Worm (Caenorhabditis elegans) whole organism, L2 larva: ENCODE data around the gene unc-50.
A peak's percentile ranks its signal among the peaks of the same experiment; 100 is the strongest.

Experiments
- C34F6.9 ChIP-seq: fragments of 150-350 bp; optimal IDR thresholded peaks from 2 replicates; lab custom pipeline; 2014; ENCODE audit warnings: missing biosample characterization, missing genetic modification characterization
- F13H6.1 ChIP-seq: sonication (generic microtip); optimal IDR thresholded peaks from 2 replicates; lab custom pipeline; 2016; ENCODE audit warnings: missing genetic modification characterization, missing compliant biosample characterization
- R02D3.7 ChIP-seq: fragments of 150-350 bp; optimal IDR thresholded peaks from 2 replicates; lab custom pipeline; 2014; ENCODE audit warnings: missing biosample characterization, missing genetic modification characterization
- Y55F3AM.14 ChIP-seq: fragments of 200-800 bp; sonication (Bioruptor generic); optimal IDR thresholded peaks from 2 replicates; lab custom pipeline; 2018; ENCODE audit warnings: mild to moderate bottlenecking, missing genetic modification characterization, missing compliant biosample characterization
- ZK546.5 ChIP-seq: sonication (generic microtip); optimal IDR thresholded peaks from 2 replicates; lab custom pipeline; 2017; ENCODE audit warnings: missing biosample characterization, missing genetic modification characterization
- alr-1 ChIP-seq: fragments of 150-350 bp; optimal IDR thresholded peaks from 2 replicates; lab custom pipeline; 2014; ENCODE audit warnings: missing biosample characterization, missing genetic modification characterization
- aly-2 ChIP-seq: fragments of 150-350 bp; optimal IDR thresholded peaks from 2 replicates; lab custom pipeline; 2014; ENCODE audit warnings: missing biosample characterization, missing genetic modification characterization
- ama-1 ChIP-seq: fragments of 150-350 bp; optimal IDR thresholded peaks from 2 replicates; lab custom pipeline; 2018; ENCODE audit warnings: inconsistent platforms
- blmp-1 ChIP-seq: sonication (generic microtip); optimal IDR thresholded peaks from 2 replicates; lab custom pipeline; 2017; ENCODE audit warnings: missing genetic modification characterization, mild to moderate bottlenecking, missing compliant biosample characterization, antibody characterized with exemption, moderate library complexity; ENCODE audit not compliant: insufficient read depth
- ceh-16 ChIP-seq: fragments of 150-350 bp; optimal IDR thresholded peaks from 2 replicates; lab custom pipeline; 2014; ENCODE audit warnings: missing biosample characterization, missing genetic modification characterization
- ceh-82 ChIP-seq: fragments of 150-350 bp; optimal IDR thresholded peaks from 2 replicates; lab custom pipeline; 2014; ENCODE audit warnings: missing biosample characterization, missing genetic modification characterization
- crh-2 ChIP-seq: sonication (generic microtip); optimal IDR thresholded peaks from 2 replicates; lab custom pipeline; 2017; ENCODE audit warnings: missing biosample characterization, missing genetic modification characterization
- dmd-4 ChIP-seq: sonication (generic microtip); optimal IDR thresholded peaks from 2 replicates; lab custom pipeline; 2017; ENCODE audit warnings: missing biosample characterization, missing genetic modification characterization
- egl-27 ChIP-seq: sonication (generic microtip); optimal IDR thresholded peaks from 3 replicates; lab custom pipeline; 2017; ENCODE audit warnings: missing biosample characterization, missing genetic modification reagents, missing genetic modification characterization
- elt-1 ChIP-seq: fragments of 150-350 bp; optimal IDR thresholded peaks from 2 replicates; lab custom pipeline; 2014; ENCODE audit warnings: missing biosample characterization, missing genetic modification characterization
- elt-3 ChIP-seq: sonication (generic microtip); optimal IDR thresholded peaks from 2 replicates; lab custom pipeline; 2017; ENCODE audit warnings: missing biosample characterization, missing genetic modification characterization
- fos-1 ChIP-seq: fragments of 150-350 bp; optimal IDR thresholded peaks from 2 replicates; lab custom pipeline; 2014; ENCODE audit warnings: missing biosample characterization, missing genetic modification characterization
- gmeb-1 ChIP-seq: fragments of 150-350 bp; optimal IDR thresholded peaks from 2 replicates; lab custom pipeline; 2014; ENCODE audit warnings: missing biosample characterization, missing genetic modification characterization
- lin-11 ChIP-seq: fragments of 150-350 bp; sonication (generic microtip); optimal IDR thresholded peaks from 2 replicates; lab custom pipeline; 2014; ENCODE audit warnings: missing biosample characterization, missing genetic modification characterization, inconsistent platforms, mixed read lengths
- lin-13 ChIP-seq: fragments of 150-350 bp; optimal IDR thresholded peaks from 2 replicates; lab custom pipeline; 2014; ENCODE audit warnings: missing biosample characterization, missing genetic modification reagents, missing genetic modification characterization
- lin-39 ChIP-seq: fragments of 150-350 bp; optimal IDR thresholded peaks from 2 replicates; lab custom pipeline; 2014; ENCODE audit warnings: missing biosample characterization, missing genetic modification reagents, missing genetic modification characterization
- lsy-2 ChIP-seq, 2 experiments: fragments of 150-350 bp in 1 of 2; sonication (generic microtip) in 1 of 2; optimal IDR thresholded peaks; 2 replicates each; lab custom pipeline; 2014 to 2017; ENCODE audit warnings: missing biosample characterization in 2 of 2, missing genetic modification characterization in 2 of 2
- mab-5 ChIP-seq: fragments of 150-350 bp; optimal IDR thresholded peaks from 2 replicates; lab custom pipeline; 2014; ENCODE audit warnings: missing biosample characterization, missing genetic modification characterization
- mbf-1 ChIP-seq: sonication (generic microtip); optimal IDR thresholded peaks from 2 replicates; lab custom pipeline; 2017; ENCODE audit warnings: missing biosample characterization, missing genetic modification characterization
- mdl-1 ChIP-seq, 2 experiments: fragments of 150-350 bp in 1 of 2; sonication (generic microtip) in 1 of 2; optimal IDR thresholded peaks; 2 replicates each; lab custom pipeline; 2017; ENCODE audit warnings: missing biosample characterization in 2 of 2, missing genetic modification characterization in 2 of 2
- nhr-10 ChIP-seq: sonication (generic microtip); optimal IDR thresholded peaks from 2 replicates; lab custom pipeline; 2017; ENCODE audit warnings: missing biosample characterization, missing genetic modification characterization
- nhr-11 ChIP-seq: fragments of 150-350 bp; optimal IDR thresholded peaks from 2 replicates; lab custom pipeline; 2014; ENCODE audit warnings: missing biosample characterization, missing genetic modification characterization
- nhr-12 ChIP-seq: fragments of 150-350 bp; optimal IDR thresholded peaks from 2 replicates; lab custom pipeline; 2014; ENCODE audit warnings: missing biosample characterization, missing genetic modification characterization
- nhr-129 ChIP-seq: fragments of 150-350 bp; optimal IDR thresholded peaks from 2 replicates; lab custom pipeline; 2014; ENCODE audit warnings: missing biosample characterization, missing genetic modification characterization
- nhr-21 ChIP-seq: fragments of 150-350 bp; optimal IDR thresholded peaks from 2 replicates; lab custom pipeline; 2014; ENCODE audit warnings: missing biosample characterization, missing genetic modification characterization
- nhr-23 ChIP-seq: fragments of 150-350 bp; optimal IDR thresholded peaks from 2 replicates; lab custom pipeline; 2014; ENCODE audit warnings: missing biosample characterization, missing genetic modification reagents, missing genetic modification characterization
- nhr-237 ChIP-seq: fragments of 150-350 bp; optimal IDR thresholded peaks from 2 replicates; lab custom pipeline; 2014; ENCODE audit warnings: missing biosample characterization, missing genetic modification characterization
- nhr-25 ChIP-seq: fragments of 150-350 bp; sonication (generic microtip); optimal IDR thresholded peaks from 3 replicates; lab custom pipeline; 2014; ENCODE audit warnings: missing biosample characterization, missing genetic modification characterization
- nhr-6 ChIP-seq: fragments of 150-350 bp; optimal IDR thresholded peaks from 2 replicates; lab custom pipeline; 2014; ENCODE audit warnings: missing biosample characterization, missing genetic modification characterization
- nhr-77 ChIP-seq: fragments of 150-350 bp; optimal IDR thresholded peaks from 2 replicates; lab custom pipeline; 2014; ENCODE audit warnings: missing biosample characterization, missing genetic modification characterization
- peb-1 ChIP-seq: fragments of 150-350 bp; optimal IDR thresholded peaks from 2 replicates; lab custom pipeline; 2014; ENCODE audit warnings: missing biosample characterization, missing genetic modification characterization
- sem-4 ChIP-seq: fragments of 150-350 bp; optimal IDR thresholded peaks from 2 replicates; lab custom pipeline; 2014; ENCODE audit warnings: missing biosample characterization, missing genetic modification reagents, missing genetic modification characterization
- skn-1 ChIP-seq: sonication (generic microtip); optimal IDR thresholded peaks from 2 replicates; lab custom pipeline; 2017; ENCODE audit warnings: missing biosample characterization, missing genetic modification characterization
- sma-3 ChIP-seq: sonication (generic microtip); optimal IDR thresholded peaks from 2 replicates; lab custom pipeline; 2016; ENCODE audit warnings: missing genetic modification reagents, missing genetic modification characterization, missing compliant biosample characterization
- sma-9 ChIP-seq, 2 experiments: fragments of 150-350 bp in 1 of 2; sonication (generic microtip) in 1 of 2; optimal IDR thresholded peaks; 2 replicates each; lab custom pipeline; 2014 to 2016; ENCODE audit warnings: missing genetic modification characterization in 2 of 2, mild to moderate bottlenecking in 1 of 2, missing biosample characterization in 1 of 2, missing compliant biosample characterization in 1 of 2, missing genetic modification reagents in 1 of 2, moderate library complexity in 1 of 2
- snpc-4 ChIP-seq: fragments of 150-350 bp; optimal IDR thresholded peaks from 2 replicates; lab custom pipeline; 2014; ENCODE audit warnings: missing biosample characterization, missing genetic modification characterization
- unc-39 ChIP-seq: fragments of 150-350 bp; optimal IDR thresholded peaks from 2 replicates; lab custom pipeline; 2014; ENCODE audit warnings: missing biosample characterization, missing genetic modification characterization
- unc-55 ChIP-seq: fragments of 150-350 bp; sonication (generic microtip); optimal IDR thresholded peaks from 3 replicates; lab custom pipeline; 2014; ENCODE audit warnings: missing biosample characterization, missing genetic modification reagents, missing genetic modification characterization
- unc-62 ChIP-seq: fragments of 150-350 bp; optimal IDR thresholded peaks from 2 replicates; lab custom pipeline; 2014; ENCODE audit warnings: missing biosample characterization, missing genetic modification reagents, missing genetic modification characterization
- zag-1 ChIP-seq: fragments of 150-350 bp; optimal IDR thresholded peaks from 2 replicates; lab custom pipeline; 2014; ENCODE audit warnings: missing biosample characterization, missing genetic modification characterization
- ztf-1 ChIP-seq: fragments of 200-800 bp; sonication (Bioruptor generic); conservative IDR thresholded peaks from 2 replicates; pipeline ENCODE4 v1.3.6; 2022; ENCODE audit warnings: missing genetic modification characterization, missing compliant biosample characterization
- ztf-11 ChIP-seq: sonication (generic microtip); optimal IDR thresholded peaks from 2 replicates; lab custom pipeline; 2017; ENCODE audit warnings: missing biosample characterization, missing genetic modification characterization
- ztf-4 ChIP-seq: fragments of 150-350 bp; optimal IDR thresholded peaks from 2 replicates; lab custom pipeline; 2014; ENCODE audit warnings: missing biosample characterization, missing genetic modification characterization

unc-50 gene

ce11 chrIII:10333961-10334542, 16.1 kb upstream of the unc-50 start, which contains the start of the genes jmjd-4 and mev-1:
TSS of gene jmjd-4 (minus strand) at chrIII:10334018.
TSS of gene mev-1 (plus strand) at chrIII:10334277.
- TF ChIP-seq alr-1: no peak
- TF ChIP-seq sem-4 (tag; lab: Kevin White, UChicago): peak; percentile 19
- peak; percentile 79 for TF ChIP-seq sma-9 (GFP tag; optimal IDR thresholded peaks at IDR 0.05; lab: Kevin White, UChicago)
- TF ChIP-seq sma-9 (tag; optimal IDR thresholded peaks at IDR 0.05; lab: Kevin White, UChicago): no peak
- TF ChIP-seq F13H6.1: peak; percentile 84
- peak; percentile 89 to 94 for TF ChIP-seq lsy-2 (tag; optimal IDR thresholded peaks at IDR 0.05; lab: Kevin White, UChicago)
- no peak for TF ChIP-seq nhr-237 (tag; lab: Kevin White, UChicago)
- TF ChIP-seq egl-27 (tag; lab: Kevin White, UChicago): peak; percentile 77
- TF ChIP-seq crh-2: peak; percentile 87
- peak; percentile 33 for TF ChIP-seq aly-2 (tag; lab: Kevin White, UChicago)
- no peak for TF ChIP-seq nhr-11
- peak; percentile 32 for TF ChIP-seq nhr-77 (tag; lab: Kevin White, UChicago)
- TF ChIP-seq nhr-25 (tag; lab: Kevin White, UChicago): peak; percentile 80
- peak; percentile 36 for TF ChIP-seq ZK546.5
- peak; percentile 77 for TF ChIP-seq nhr-21 (tag; lab: Kevin White, UChicago)
- TF ChIP-seq mab-5 (tag; lab: Kevin White, UChicago): peak; percentile 63
- no peak for TF ChIP-seq unc-62 (GFP tag; lab: Kevin White, UChicago)
- TF ChIP-seq nhr-10 (tag; lab: Kevin White, UChicago): peak; percentile 52
- no peak for TF ChIP-seq peb-1 (tag; lab: Kevin White, UChicago)
- TF ChIP-seq elt-3 (tag; lab: Kevin White, UChicago): no peak
- peak; percentile 39 for TF ChIP-seq zag-1
- TF ChIP-seq C34F6.9 (tag; lab: Kevin White, UChicago): peak; percentile 95
- peak; percentile 85 for TF ChIP-seq lin-11 (tag; lab: Kevin White, UChicago)
- TF ChIP-seq skn-1: no peak
- TF ChIP-seq R02D3.7 (tag; lab: Kevin White, UChicago): peak; percentile 49
- TF ChIP-seq nhr-6 (tag; lab: Kevin White, UChicago): peak; percentile 24
- TF ChIP-seq snpc-4: peak; percentile 63
- TF ChIP-seq unc-39: no peak
- no peak for TF ChIP-seq ama-1 (lab: Kevin White, UChicago)
- TF ChIP-seq unc-55 (GFP tag; lab: Kevin White, UChicago): peak; percentile 87
- peak; percentile 82 for TF ChIP-seq sma-3 (GFP tag; lab: Kevin White, UChicago)
- peak in 1 of 2 experiments; percentile 46 for TF ChIP-seq mdl-1 (tag; optimal IDR thresholded peaks at IDR 0.05; lab: Kevin White, UChicago)
- TF ChIP-seq ztf-4 (tag; lab: Kevin White, UChicago): peak; percentile 44
- no peak for TF ChIP-seq elt-1 (tag; lab: Kevin White, UChicago)
- no peak for TF ChIP-seq ceh-82 (tag; lab: Kevin White, UChicago)
- peak; percentile 19 for TF ChIP-seq ceh-16 (tag; lab: Kevin White, UChicago)
- no peak for TF ChIP-seq nhr-23 (tag; lab: Kevin White, UChicago)
- peak; percentile 31 for TF ChIP-seq blmp-1
- TF ChIP-seq ztf-11: no peak
- no peak for TF ChIP-seq dmd-4 (tag; lab: Kevin White, UChicago)
- peak; percentile 90 for TF ChIP-seq gmeb-1 (tag; lab: Kevin White, UChicago)
- no peak for TF ChIP-seq ztf-1 (GFP tag; lab: Robert Waterston, UW)
- peak; percentile 78 for TF ChIP-seq lin-13 (GFP tag; lab: Kevin White, UChicago)
- no peak for TF ChIP-seq nhr-12 (tag; lab: Kevin White, UChicago)
- peak; percentile 11 for TF ChIP-seq Y55F3AM.14 (GFP tag; lab: Kevin White, UChicago)
- TF ChIP-seq lin-39 (tag; lab: Kevin White, UChicago): no peak
- peak; percentile 91 for TF ChIP-seq fos-1 (tag; lab: Kevin White, UChicago)
- TF ChIP-seq nhr-129 (tag; lab: Kevin White, UChicago): peak; percentile 77
- no peak for TF ChIP-seq mbf-1 (tag; lab: Kevin White, UChicago)
